Fruit fly (Drosophila melanogaster): Measurements from ENCODE around the gene CG33796.

The CG33796 gene

DNA sequence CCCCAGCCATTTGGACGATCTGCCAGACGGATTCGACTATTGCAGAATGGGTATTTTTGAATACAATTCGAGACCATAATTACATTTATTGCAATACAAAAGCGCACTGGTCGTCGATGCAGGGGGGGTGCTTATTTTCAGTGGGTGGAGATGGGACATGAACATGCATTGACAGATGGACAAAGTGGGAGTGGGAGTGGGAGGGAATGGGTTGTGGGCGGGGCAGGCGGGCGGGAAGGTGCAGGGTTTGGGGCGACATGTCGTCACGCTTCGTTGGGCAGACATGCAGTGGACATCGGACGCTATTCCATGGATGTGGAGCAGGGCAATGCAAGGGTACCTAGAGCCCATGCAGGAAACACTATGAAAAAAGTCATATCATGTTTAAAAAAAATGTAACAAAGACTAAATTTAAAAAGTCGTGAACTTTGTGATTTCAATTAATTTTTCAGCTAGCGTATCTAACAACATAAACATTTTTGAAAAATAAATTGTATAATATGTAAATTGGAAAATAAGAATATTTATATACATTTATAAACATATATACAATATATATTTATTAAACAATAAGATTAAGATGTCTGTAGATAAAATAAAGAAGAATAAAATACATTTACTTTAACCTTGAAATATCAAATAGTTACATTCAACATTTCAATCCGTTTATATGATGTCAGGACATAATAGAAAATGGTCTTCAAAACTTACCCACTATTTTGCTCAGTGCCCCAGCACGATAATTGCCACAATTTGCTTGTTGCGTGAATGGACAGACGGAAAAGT, 38.3 kb upstream of the CG33796 start:
- TF ChIP-seq psq (optimal IDR thresholded peaks at IDR 0.05) (no peak), Myc (optimal IDR thresholded peaks at IDR 0.05) (no peak), insv (optimal IDR thresholded peaks at IDR 0.05) (no peak), h (optimal IDR thresholded peaks at IDR 0.05) (no peak), ttk (optimal IDR thresholded peaks at IDR 0.05) (no peak), Sin3A (optimal IDR thresholded peaks at IDR 0.05) (no peak)

- TF ChIP-seq insv (optimal IDR thresholded peaks at IDR 0.05) (no peak), Myc (optimal IDR thresholded peaks at IDR 0.05) (no peak), ttk (optimal IDR thresholded peaks at IDR 0.05) (no peak), h (optimal IDR thresholded peaks at IDR 0.05) (no peak), psq (optimal IDR thresholded peaks at IDR 0.05) (no peak), Sin3A (optimal IDR thresholded peaks at IDR 0.05) (no peak)
Measured at dm6 chr3L:16204128-16204527, 34.2 kb upstream of the CG33796 start.

DNA sequence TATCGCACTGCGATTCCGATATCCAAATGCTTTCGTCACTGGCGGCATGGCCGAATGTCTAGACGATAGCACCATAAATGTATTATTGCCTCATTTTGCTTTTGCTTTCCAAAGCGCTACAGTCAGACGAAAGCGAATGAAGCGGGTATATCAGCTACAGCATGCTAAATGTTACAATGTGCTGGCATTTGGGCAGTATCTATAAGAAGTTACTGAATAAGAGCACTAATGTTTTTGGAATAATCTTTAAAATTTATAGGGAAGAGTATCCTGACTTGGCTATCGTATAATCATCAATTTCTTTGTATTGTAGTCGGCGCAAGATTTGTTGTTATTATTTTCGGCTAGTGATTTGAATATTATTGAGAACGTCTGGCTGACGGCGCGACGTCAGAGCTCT, 33.3 kb upstream of the CG33796 start:
- no peak for TF ChIP-seq psq (optimal IDR thresholded peaks at IDR 0.05)
- no peak for TF ChIP-seq ttk (optimal IDR thresholded peaks at IDR 0.05)
- no peak for TF ChIP-seq insv (optimal IDR thresholded peaks at IDR 0.05)
- no peak for TF ChIP-seq Myc (optimal IDR thresholded peaks at IDR 0.05)
- TF ChIP-seq h (optimal IDR thresholded peaks at IDR 0.05) = no peak
- no peak for TF ChIP-seq Sin3A (optimal IDR thresholded peaks at IDR 0.05)

DNA sequence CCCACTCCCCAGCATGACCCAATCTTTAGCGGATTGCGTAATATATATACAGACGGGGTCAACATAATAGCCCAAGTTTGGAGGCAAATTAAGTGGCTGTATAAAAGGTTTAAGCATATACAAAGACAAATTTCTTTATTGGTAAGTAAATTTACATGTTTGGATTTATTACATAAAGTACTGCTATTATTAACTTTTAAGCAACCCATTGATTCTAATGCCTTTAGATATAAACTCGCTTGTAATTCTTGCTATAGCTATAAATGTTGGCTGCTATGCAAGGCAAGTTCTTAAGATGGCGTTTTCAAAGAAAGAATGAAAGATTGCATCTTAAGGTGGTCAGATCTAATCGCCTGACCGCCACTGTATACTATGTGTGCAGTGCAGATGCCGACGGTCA, 32.6 kb upstream of the CG33796 start:
- TF ChIP-seq psq (optimal IDR thresholded peaks at IDR 0.05) = no peak
- TF ChIP-seq Sin3A (optimal IDR thresholded peaks at IDR 0.05) = no peak
- TF ChIP-seq Myc (optimal IDR thresholded peaks at IDR 0.05) = no peak
- no peak for TF ChIP-seq h (optimal IDR thresholded peaks at IDR 0.05)

- TF ChIP-seq Sin3A (optimal IDR thresholded peaks at IDR 0.05) = no peak
- no peak for TF ChIP-seq psq (optimal IDR thresholded peaks at IDR 0.05)
- no peak for TF ChIP-seq Myc (optimal IDR thresholded peaks at IDR 0.05)
- no peak for TF ChIP-seq insv (optimal IDR thresholded peaks at IDR 0.05)
- TF ChIP-seq h (optimal IDR thresholded peaks at IDR 0.05) = no peak
- TF ChIP-seq ttk (optimal IDR thresholded peaks at IDR 0.05) = no peak
Measured at dm6 chr3L:16201028-16201427, 31.1 kb upstream of the CG33796 start, which contains the start of gene dls. Gene dls, plus strand, starts transcription at chr3L:16201328.

DNA sequence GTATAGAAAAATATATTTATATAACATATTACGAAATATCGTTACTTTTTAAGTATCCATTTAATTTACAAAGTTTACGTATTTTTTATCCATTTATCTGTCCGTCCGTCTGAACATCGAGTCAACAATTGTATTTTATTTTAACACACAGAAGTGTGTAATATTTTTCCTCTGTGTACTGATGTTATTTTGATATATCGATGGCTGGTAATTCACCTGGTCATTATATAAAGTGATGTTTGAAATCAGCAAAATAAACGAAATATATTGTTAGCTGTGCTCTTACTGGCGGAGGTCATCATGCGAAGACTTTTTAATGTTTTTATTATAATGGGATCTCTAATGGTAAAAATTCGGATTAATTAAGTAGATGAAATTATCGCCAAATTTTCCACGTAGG, 30.0 kb upstream of the CG33796 start, which contains the start of gene CG33689:
Gene CG33689, plus strand, starts transcription at position 301 of the 400 bp plus-strand sequence.
- TF ChIP-seq insv (optimal IDR thresholded peaks at IDR 0.05) (no peak), psq (optimal IDR thresholded peaks at IDR 0.05) (no peak), ttk (optimal IDR thresholded peaks at IDR 0.05) (no peak), Myc (optimal IDR thresholded peaks at IDR 0.05) (no peak), h (optimal IDR thresholded peaks at IDR 0.05) (no peak), Sin3A (optimal IDR thresholded peaks at IDR 0.05) (no peak)

- TF ChIP-seq h (optimal IDR thresholded peaks at IDR 0.05) = no peak
- TF ChIP-seq insv (optimal IDR thresholded peaks at IDR 0.05) = no peak
- no peak for TF ChIP-seq Sin3A (optimal IDR thresholded peaks at IDR 0.05)
- no peak for TF ChIP-seq ttk (optimal IDR thresholded peaks at IDR 0.05)
- TF ChIP-seq Myc (optimal IDR thresholded peaks at IDR 0.05) = no peak
- TF ChIP-seq psq (optimal IDR thresholded peaks at IDR 0.05) = no peak
Measured at dm6 chr3L:16198920-16199319, 29.0 kb upstream of the CG33796 start, which contains the start of gene CG33688. Gene CG33688, plus strand, starts transcription at chr3L:16199220.

dm6 chr3L:16197450-16197918, 27.6 kb upstream of the CG33796 start, which contains the start of gene CG33687:
Gene CG33687, plus strand, starts transcription at chr3L:16197868.
- no peak for TF ChIP-seq ttk (optimal IDR thresholded peaks at IDR 0.05)

DNA sequence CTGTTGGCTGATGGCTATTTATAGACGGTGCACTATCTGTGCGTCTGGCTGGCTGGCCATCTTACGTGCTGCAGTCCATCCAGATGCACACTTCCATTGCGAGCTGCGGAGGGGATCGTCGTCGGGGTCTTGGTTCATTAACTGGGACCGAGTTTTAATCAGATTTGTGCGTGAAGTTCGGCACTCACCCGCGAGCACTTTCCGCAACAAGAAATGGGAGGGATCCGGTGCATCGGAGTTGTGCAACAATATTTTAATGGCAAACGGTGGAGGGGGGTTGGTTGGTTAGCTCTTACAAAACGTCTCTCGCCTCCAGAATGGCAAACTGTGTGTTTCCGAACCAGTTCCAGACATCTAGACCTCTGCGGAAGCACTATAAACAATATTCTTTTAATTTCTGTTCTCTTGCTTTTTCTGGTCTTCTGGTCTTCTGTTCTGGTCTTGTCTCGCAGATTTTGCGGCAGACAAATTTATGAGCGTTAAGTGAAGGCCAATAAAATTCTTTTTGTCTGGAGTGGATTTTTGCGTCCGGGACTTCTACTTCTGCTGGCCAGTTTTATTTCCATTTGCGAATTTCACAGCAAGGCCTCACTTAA, 26.8 kb upstream of the CG33796 start:
- TF ChIP-seq h (optimal IDR thresholded peaks at IDR 0.05) (no peak), Sin3A (optimal IDR thresholded peaks at IDR 0.05) (no peak), ttk (optimal IDR thresholded peaks at IDR 0.05) (no peak)

dm6 chr3L:16195476-16195958, 25.6 kb upstream of the CG33796 start:
- TF ChIP-seq psq (optimal IDR thresholded peaks at IDR 0.05) (no peak), Sin3A (optimal IDR thresholded peaks at IDR 0.05) (no peak), Myc (optimal IDR thresholded peaks at IDR 0.05) (no peak), ttk (optimal IDR thresholded peaks at IDR 0.05) (no peak), h (optimal IDR thresholded peaks at IDR 0.05) (no peak), insv (optimal IDR thresholded peaks at IDR 0.05) (no peak)

DNA sequence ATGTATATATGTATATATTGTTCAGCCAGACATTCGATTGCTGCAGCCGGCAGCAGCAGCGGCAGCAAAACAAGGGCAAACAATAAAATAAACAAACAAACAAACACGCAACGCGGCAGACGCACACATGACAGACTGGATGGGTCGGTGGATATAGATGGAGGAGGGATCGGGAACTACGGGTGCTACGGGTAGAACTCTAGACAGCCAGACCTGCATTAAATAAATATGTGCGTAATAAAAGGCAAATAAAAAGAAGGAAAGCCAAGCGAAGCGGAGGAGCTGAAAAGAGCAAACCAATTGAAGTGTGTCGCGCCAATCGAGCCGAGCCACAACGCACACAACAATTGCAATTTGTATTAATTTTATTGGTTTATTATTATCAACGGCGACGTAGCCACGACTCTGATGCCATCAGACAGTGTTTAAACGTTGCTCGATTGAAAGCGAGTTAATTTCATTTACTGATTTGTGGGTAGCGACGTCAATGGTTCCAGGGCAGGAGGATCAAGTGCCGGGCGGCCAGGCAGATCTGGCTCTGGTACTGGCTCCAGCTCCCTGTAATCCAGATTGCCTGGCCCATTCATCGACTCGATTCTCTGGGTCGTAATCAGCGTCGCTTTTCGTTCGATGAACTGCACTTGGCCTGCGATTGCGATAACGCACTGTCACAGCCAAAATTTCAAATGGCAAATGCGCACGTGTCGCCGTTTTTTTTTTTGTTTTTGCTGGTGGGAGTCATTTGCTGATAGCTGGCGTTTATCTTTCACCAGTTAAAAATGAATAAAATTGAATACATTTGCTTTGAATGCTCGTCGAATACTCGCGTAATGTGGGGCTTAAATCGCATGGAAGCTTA, 24.2 kb upstream of the CG33796 start:
- no peak for TF ChIP-seq ttk (optimal IDR thresholded peaks at IDR 0.05)
- no peak for TF ChIP-seq Myc (optimal IDR thresholded peaks at IDR 0.05)
- TF ChIP-seq psq (optimal IDR thresholded peaks at IDR 0.05) = no peak
- TF ChIP-seq h (optimal IDR thresholded peaks at IDR 0.05) = no peak
- no peak for TF ChIP-seq Sin3A (optimal IDR thresholded peaks at IDR 0.05)
- no peak for TF ChIP-seq insv (optimal IDR thresholded peaks at IDR 0.05)
